Worm (Caenorhabditis elegans) whole organism, L2 larva: Measurements from ENCODE around the gene gbb-2.

Experiments
- C34F6.9 ChIP-seq: fragments of 150-350 bp; optimal IDR thresholded peaks from 2 replicates; lab custom pipeline; 2014; ENCODE audit warnings: missing biosample characterization, missing genetic modification characterization
- F13H6.1 ChIP-seq: sonication (generic microtip); optimal IDR thresholded peaks from 2 replicates; lab custom pipeline; 2016; ENCODE audit warnings: missing genetic modification characterization, missing compliant biosample characterization
- R02D3.7 ChIP-seq: fragments of 150-350 bp; optimal IDR thresholded peaks from 2 replicates; lab custom pipeline; 2014; ENCODE audit warnings: missing biosample characterization, missing genetic modification characterization
- ZK546.5 ChIP-seq: sonication (generic microtip); optimal IDR thresholded peaks from 2 replicates; lab custom pipeline; 2017; ENCODE audit warnings: missing biosample characterization, missing genetic modification characterization
- mdl-1 ChIP-seq, 2 experiments: fragments of 150-350 bp in 1 of 2; sonication (generic microtip) in 1 of 2; optimal IDR thresholded peaks; 2 replicates each; lab custom pipeline; 2017; ENCODE audit warnings: missing biosample characterization in 2 of 2, missing genetic modification characterization in 2 of 2
- ztf-11 ChIP-seq: sonication (generic microtip); optimal IDR thresholded peaks from 2 replicates; lab custom pipeline; 2017; ENCODE audit warnings: missing biosample characterization, missing genetic modification characterization

- TF ChIP-seq F13H6.1 (tag; lab: Kevin White, UChicago) (no peak), mdl-1 (tag; optimal IDR thresholded peaks at IDR 0.05; lab: Kevin White, UChicago) (no peak), C34F6.9 (tag; lab: Kevin White, UChicago) (no peak), ZK546.5 (tag; lab: Kevin White, UChicago) (no peak), ztf-11 (tag; lab: Kevin White, UChicago) (no peak), R02D3.7 (tag; lab: Kevin White, UChicago) (no peak)
Measured at ce11 chrIV:4511259-4511890, 4.8 kb upstream of the gbb-2 start, which contains the start of the genes rfth-1 and ZK180.8.
